Fruit fly (Drosophila melanogaster) whole organism, embryonic: ENCODE data around the gene CG46467.

Experiments
- Aef1 ChIP-seq: fragments of 200-800 bp; sonication (Bioruptor generic); IDR thresholded peaks from 3 replicates; pipeline ENCODE4 v1.3.6; 2022; ENCODE audit warnings: missing biosample characterization, missing genetic modification characterization
- BEAF-32 ChIP-seq: fragments of 200-800 bp; sonication (Bioruptor generic); optimal IDR thresholded peaks from 3 replicates; lab custom pipeline; 2017; ENCODE audit warnings: missing biosample characterization, missing genetic modification characterization, mild to moderate bottlenecking, moderate library complexity, missing genetic modification reagents
- CG10366 ChIP-seq: fragments of 200-800 bp; sonication (Bioruptor generic); IDR thresholded peaks from 2 replicates; pipeline ENCODE4 v1.3.6; 2022; ENCODE audit warnings: missing biosample characterization, missing genetic modification characterization
- CG10462 ChIP-seq: fragments of 200-800 bp; sonication (Bioruptor generic); optimal IDR thresholded peaks from 2 replicates; lab custom pipeline; 2016; ENCODE audit warnings: missing biosample characterization, missing genetic modification characterization
- CG10979 ChIP-seq: fragments of 200-800 bp; sonication (Bioruptor generic); optimal IDR thresholded peaks from 2 replicates; lab custom pipeline; 2018; ENCODE audit warnings: missing biosample characterization, mild to moderate bottlenecking, missing genetic modification characterization, moderate library complexity
- CG11247 ChIP-seq: fragments of 200-800 bp; sonication (Bioruptor generic); IDR thresholded peaks from 2 replicates; pipeline ENCODE4 v1.3.6; 2022; ENCODE audit warnings: missing biosample characterization, missing genetic modification characterization
- CG11560 ChIP-seq: fragments of 200-800 bp; sonication (Bioruptor generic); IDR thresholded peaks from 3 replicates; pipeline ENCODE4 v1.3.6; 2022; ENCODE audit warnings: missing biosample characterization, missing genetic modification characterization
- CG11695 ChIP-seq: fragments of 200-800 bp; sonication (Bioruptor generic); IDR thresholded peaks from 3 replicates; pipeline ENCODE4 v1.3.6; 2022; ENCODE audit warnings: missing biosample characterization, missing genetic modification characterization
- CG12659 ChIP-seq: fragments of 200-800 bp; sonication (Bioruptor generic); optimal IDR thresholded peaks from 3 replicates; lab custom pipeline; 2017; ENCODE audit warnings: mild to moderate bottlenecking, missing biosample characterization, missing genetic modification reagents, missing genetic modification characterization
- CG12744 ChIP-seq: fragments of 200-800 bp; sonication (Bioruptor generic); optimal IDR thresholded peaks from 2 replicates; lab custom pipeline; 2016; ENCODE audit warnings: missing biosample characterization, missing genetic modification characterization
- CG14441 ChIP-seq: fragments of 200-800 bp; sonication (Bioruptor generic); IDR thresholded peaks from 2 replicates; pipeline ENCODE4 v1.3.6; 2022; ENCODE audit warnings: missing biosample characterization, missing genetic modification characterization
- CG14667 ChIP-seq: fragments of 200-800 bp; sonication (Bioruptor generic); IDR thresholded peaks from 2 replicates; pipeline ENCODE4 v1.3.6; 2022; ENCODE audit warnings: missing biosample characterization, missing genetic modification characterization
- CG15479 ChIP-seq: fragments of 200-800 bp; sonication (Bioruptor generic); optimal IDR thresholded peaks from 3 replicates; lab custom pipeline; 2019; ENCODE audit warnings: missing biosample characterization, mild to moderate bottlenecking, missing genetic modification characterization, moderate library complexity
- CG15514 ChIP-seq: fragments of 200-800 bp; sonication (Bioruptor generic); optimal IDR thresholded peaks from 3 replicates; lab custom pipeline; 2017; ENCODE audit warnings: missing biosample characterization, missing genetic modification characterization, mild to moderate bottlenecking, moderate library complexity, missing genetic modification reagents
- CG18619 ChIP-seq: fragments of 200-800 bp; sonication (Bioruptor generic); optimal IDR thresholded peaks from 3 replicates; lab custom pipeline; 2017; ENCODE audit warnings: missing biosample characterization, mild to moderate bottlenecking, missing genetic modification characterization
- CG32767 ChIP-seq: fragments of 200-800 bp; sonication (Bioruptor generic); IDR thresholded peaks from 2 replicates; pipeline ENCODE4 v1.3.6; 2022; ENCODE audit warnings: missing biosample characterization, missing genetic modification characterization
- CG3281 ChIP-seq: fragments of 200-800 bp; sonication (Bioruptor generic); optimal IDR thresholded peaks from 3 replicates; lab custom pipeline; 2017; ENCODE audit warnings: missing biosample characterization, mild to moderate bottlenecking, missing genetic modification characterization
- CG34224 ChIP-seq: fragments of 200-800 bp; sonication (Bioruptor generic); IDR thresholded peaks from 3 replicates; pipeline ENCODE4 v1.3.6; 2022; ENCODE audit warnings: missing biosample characterization, missing genetic modification characterization; ENCODE audit not compliant: partially characterized antibody
- CG4424 ChIP-seq: fragments of 200-800 bp; sonication (Bioruptor generic); optimal IDR thresholded peaks from 3 replicates; lab custom pipeline; 2016; ENCODE audit warnings: missing biosample characterization, missing genetic modification characterization
- CG6791 ChIP-seq: fragments of 200-800 bp; sonication (Bioruptor generic); IDR thresholded peaks from 3 replicates; pipeline ENCODE4 v1.3.6; 2022; ENCODE audit warnings: missing biosample characterization, missing genetic modification characterization; ENCODE audit not compliant: partially characterized antibody
- CG7963 ChIP-seq: fragments of 200-800 bp; sonication (Bioruptor generic); IDR thresholded peaks from 3 replicates; pipeline ENCODE4 v1.3.6; 2022; ENCODE audit warnings: missing biosample characterization, missing genetic modification characterization; ENCODE audit not compliant: partially characterized antibody
- CG7987 ChIP-seq: fragments of 200-800 bp; sonication (Bioruptor generic); optimal IDR thresholded peaks from 2 replicates; lab custom pipeline; 2018; ENCODE audit warnings: missing biosample characterization, mild to moderate bottlenecking, missing genetic modification characterization, moderate library complexity
- Deaf1 ChIP-seq: fragments of 200-800 bp; optimal IDR thresholded peaks from 3 replicates; lab custom pipeline; 2019; ENCODE audit warnings: missing biosample characterization, mild to moderate bottlenecking, missing genetic modification characterization, moderate library complexity
- HLH54F ChIP-seq: fragments of 200-800 bp; sonication (Bioruptor generic); optimal IDR thresholded peaks from 3 replicates; lab custom pipeline; 2016; ENCODE audit warnings: missing biosample characterization, missing genetic modification characterization
- MTF-1 ChIP-seq: fragments of 200-800 bp; sonication (Bioruptor generic); optimal IDR thresholded peaks from 2 replicates; lab custom pipeline; 2018; ENCODE audit warnings: missing biosample characterization, mild to moderate bottlenecking, missing genetic modification characterization, borderline replicate concordance
- Med ChIP-seq: fragments of 200-800 bp; sonication (Bioruptor generic); peaks from one replicate; lab custom pipeline; 2016; ENCODE audit warnings: missing biosample characterization, missing genetic modification characterization, mild to moderate bottlenecking, inconsistent platforms, moderate library complexity
- Meics ChIP-seq: fragments of 200-800 bp; sonication (Bioruptor generic); optimal IDR thresholded peaks from 2 replicates; lab custom pipeline; 2017; ENCODE audit warnings: missing biosample characterization, mild to moderate bottlenecking, missing genetic modification characterization
- Sin3A ChIP-seq: fragments of >200 bp; optimal IDR thresholded peaks from 2 replicates; lab custom pipeline; 2018
- Taf1 ChIP-seq: fragments of 200-800 bp; sonication (Bioruptor generic); IDR thresholded peaks from 2 replicates; pipeline ENCODE4 v1.3.6; 2022; ENCODE audit warnings: missing biosample characterization, missing genetic modification characterization
- ab ChIP-seq: fragments of 200-800 bp; sonication (Bioruptor generic); optimal IDR thresholded peaks from 2 replicates; lab custom pipeline; 2016; ENCODE audit warnings: missing biosample characterization, missing genetic modification characterization
- ara ChIP-seq: fragments of 200-800 bp; sonication (Bioruptor generic); IDR thresholded peaks from 2 replicates; pipeline ENCODE4 v1.3.6; 2022; ENCODE audit warnings: missing biosample characterization, missing genetic modification characterization
- az2 ChIP-seq: fragments of 200-800 bp; sonication (Bioruptor generic); optimal IDR thresholded peaks from 3 replicates; lab custom pipeline; 2016; ENCODE audit warnings: missing biosample characterization, missing genetic modification characterization
- cas ChIP-seq: fragments of 200-800 bp; sonication (Bioruptor generic); IDR thresholded peaks from 2 replicates; pipeline ENCODE4 v1.3.6; 2022; ENCODE audit warnings: missing biosample characterization, missing genetic modification characterization
- ci ChIP-seq: fragments of 200-800 bp; sonication (Bioruptor generic); IDR thresholded peaks from 3 replicates; pipeline ENCODE4 v1.3.6; 2022; ENCODE audit warnings: missing biosample characterization, missing genetic modification characterization
- crc ChIP-seq: fragments of 200-800 bp; sonication (Bioruptor generic); optimal IDR thresholded peaks from 2 replicates; lab custom pipeline; 2016; ENCODE audit warnings: missing biosample characterization, missing genetic modification characterization
- dysf ChIP-seq: fragments of 200-800 bp; sonication (Bioruptor generic); IDR thresholded peaks from 3 replicates; pipeline ENCODE4 v1.3.6; 2022; ENCODE audit warnings: missing biosample characterization, missing genetic modification characterization
- ind ChIP-seq: fragments of 200-800 bp; sonication (Bioruptor generic); optimal IDR thresholded peaks from 3 replicates; lab custom pipeline; 2016; ENCODE audit warnings: missing biosample characterization, missing genetic modification characterization
- jing ChIP-seq: fragments of 200-800 bp; sonication (Bioruptor generic); optimal IDR thresholded peaks from 2 replicates; lab custom pipeline; 2018; ENCODE audit warnings: missing biosample characterization, mild to moderate bottlenecking, missing genetic modification characterization
- kay ChIP-seq: fragments of 200-800 bp; sonication (Bioruptor generic); optimal IDR thresholded peaks from 2 replicates; lab custom pipeline; 2016; ENCODE audit warnings: missing biosample characterization, missing genetic modification characterization
- ken ChIP-seq: fragments of 200-800 bp; sonication (Bioruptor generic); IDR thresholded peaks from 3 replicates; pipeline ENCODE4 v1.3.6; 2022; ENCODE audit warnings: missing biosample characterization, missing genetic modification characterization
- lab ChIP-seq: fragments of 200-800 bp; sonication (Bioruptor generic); optimal IDR thresholded peaks from 3 replicates; lab custom pipeline; 2017; ENCODE audit warnings: missing biosample characterization, missing genetic modification characterization, mild to moderate bottlenecking, moderate library complexity, missing genetic modification reagents
- lilli ChIP-seq: fragments of 200-800 bp; sonication (Bioruptor generic); optimal IDR thresholded peaks from 3 replicates; lab custom pipeline; 2016; ENCODE audit warnings: missing biosample characterization, missing genetic modification characterization
- maf-S ChIP-seq: fragments of 200-800 bp; sonication (Bioruptor generic); optimal IDR thresholded peaks from 2 replicates; lab custom pipeline; 2016; ENCODE audit warnings: missing biosample characterization, missing genetic modification characterization
- phol ChIP-seq: fragments of 200-800 bp; sonication (Bioruptor generic); optimal IDR thresholded peaks from 3 replicates; lab custom pipeline; 2018; ENCODE audit warnings: missing biosample characterization, mild to moderate bottlenecking, missing genetic modification characterization, moderate library complexity
- row ChIP-seq: fragments of 200-800 bp; sonication (Bioruptor generic); IDR thresholded peaks from 3 replicates; pipeline ENCODE4 v1.3.6; 2022; ENCODE audit warnings: missing biosample characterization, missing genetic modification characterization
- slp2 ChIP-seq: fragments of 200-800 bp; sonication (Bioruptor generic); optimal IDR thresholded peaks from 2 replicates; lab custom pipeline; 2016; ENCODE audit warnings: missing biosample characterization, missing genetic modification characterization
- sqz ChIP-seq: fragments of 200-800 bp; sonication (Bioruptor generic); optimal IDR thresholded peaks from 3 replicates; lab custom pipeline; 2018; ENCODE audit warnings: missing biosample characterization, mild to moderate bottlenecking, missing genetic modification characterization
- tgo ChIP-seq: fragments of 200-800 bp; sonication (Bioruptor generic); IDR thresholded peaks from 3 replicates; pipeline ENCODE4 v1.3.6; 2022; ENCODE audit warnings: missing biosample characterization, missing genetic modification characterization
- zfh2 ChIP-seq: fragments of 200-800 bp; sonication (Bioruptor generic); optimal IDR thresholded peaks from 2 replicates; lab custom pipeline; 2016; ENCODE audit warnings: missing biosample characterization, missing genetic modification characterization

CG46467 gene

dm6 chr3R:9932240-9933012 lies 57.9 kb downstream of the CG46467 start (continued):
- TF ChIP-seq CG4424 (GFP tag; lab: Kevin White, UChicago) (no peak), Aef1 (no peak), ind (GFP tag; lab: Kevin White, UChicago) (no peak), row (GFP tag; lab: Robert Waterston, UW) (peak; percentile 7; the same call in 1 of the 3 replicates), CG14441 (GFP tag; lab: Robert Waterston, UW) (peak; percentile 38; the same call in 1 of the 2 replicates), CG14667 (GFP tag; lab: Robert Waterston, UW) (no peak), slp2 (GFP tag; lab: Kevin White, UChicago) (no peak), dysf (GFP tag; lab: Robert Waterston, UW) (peak; percentile 31; the same call in 1 of the 3 replicates), CG7963 (GFP tag; lab: Robert Waterston, UW) (no peak), jing (GFP tag; lab: Kevin White, UChicago) (no peak), CG12744 (GFP tag; lab: Kevin White, UChicago) (no peak), maf-S (no peak), zfh2 (GFP tag; lab: Kevin White, UChicago) (no peak), CG15479 (GFP tag; lab: Kevin White, UChicago) (no peak), CG11247 (GFP tag; lab: Robert Waterston, UW) (peak; percentile 43; the same call in 1 of the 2 replicates), CG34224 (GFP tag; lab: Robert Waterston, UW) (peak; percentile 36; the same call in 2 of the 3 replicates), ara (GFP tag; lab: Robert Waterston, UW) (no peak), CG32767 (GFP tag; lab: Robert Waterston, UW) (0 out of 2 replicates have a peak, but pooled peaks have one; percentile 18), lilli (GFP tag; lab: Kevin White, UChicago) (no peak), CG15514 (peak; percentile 57), CG7987 (GFP tag; lab: Kevin White, UChicago) (peak; percentile 86), kay (peak; percentile 19), Meics (GFP tag; lab: Kevin White, UChicago) (peak; percentile 37), Med (GFP tag; lab: Kevin White, UChicago) (peak; percentile 58), CG12659 (GFP tag; lab: Kevin White, UChicago) (peak; percentile 16), ken (no peak), ci (GFP tag; lab: Robert Waterston, UW) (0 out of 3 replicates have a peak, but pooled peaks have one; percentile 8), Sin3A (lab: Kevin White, UChicago) (no peak), CG10366 (no peak), CG10462 (GFP tag; lab: Kevin White, UChicago) (no peak), CG10979 (no peak), CG11560 (tag; lab: Robert Waterston, UW) (no peak), BEAF-32 (GFP tag; lab: Kevin White, UChicago) (no peak), sqz (peak; percentile 49), ab (GFP tag; lab: Kevin White, UChicago) (no peak), CG18619 (GFP tag; lab: Kevin White, UChicago) (peak; percentile 4), cas (GFP tag; lab: Robert Waterston, UW) (no peak), CG3281 (GFP tag; lab: Kevin White, UChicago) (peak; percentile 60), HLH54F (GFP tag; lab: Kevin White, UChicago) (no peak), CG11695 (no peak), Taf1 (GFP tag; lab: Robert Waterston, UW) (no peak), tgo (GFP tag; lab: Robert Waterston, UW) (0 out of 3 replicates have a peak, but pooled peaks have one; percentile 30), CG6791 (GFP tag; lab: Robert Waterston, UW) (no peak), MTF-1 (GFP tag; lab: Kevin White, UChicago) (no peak), az2 (GFP tag; lab: Kevin White, UChicago) (no peak), lab (peak; percentile 89), crc (no peak), Deaf1 (tag; lab: Kevin White, UChicago) (peak; percentile 76), phol (tag; lab: Kevin White, UChicago) (peak; percentile 49)
